Fruit fly (Drosophila melanogaster): ENCODE results near the gene CG34355.

Gene CG34355

dm6 chr3R:23817566-23818202 lies 14.0 kb downstream of the CG34355 start (continued):
- TF ChIP-seq zen (tag; optimal IDR thresholded peaks at IDR 0.05) (no peak), CG9932 (GFP tag; IDR thresholded peaks at IDR 0.05) (0 out of 2 replicates have a peak, but pooled peaks have one; percentile 37), ase (GFP tag; IDR thresholded peaks at IDR 0.05) (no peak), Ssrp (tag; optimal IDR thresholded peaks at IDR 0.05) (peak; percentile 26), seq (GFP tag; IDR thresholded peaks at IDR 0.05) (peak; percentile 54), ATbp (GFP tag; optimal IDR thresholded peaks at IDR 0.05) (peak; percentile 49), insv (GFP tag; optimal IDR thresholded peaks at IDR 0.05) (peak in 1 of 2 experiments; percentile 66), CG7987 (GFP tag; optimal IDR thresholded peaks at IDR 0.05) (no peak), CG6791 (GFP tag; IDR thresholded peaks at IDR 0.05; ENCODE audit: partially characterized antibody) (no peak), Gsc (GFP tag; IDR thresholded peaks at IDR 0.05) (no peak), CG9609 (GFP tag; optimal IDR thresholded peaks at IDR 0.05) (peak; percentile 22), Sox102F (GFP tag; optimal IDR thresholded peaks at IDR 0.05) (no peak), CG6689 (GFP tag; IDR thresholded peaks at IDR 0.05) (no peak), gcm (GFP tag; optimal IDR thresholded peaks at IDR 0.05) (no peak), MESR4 (GFP tag; optimal IDR thresholded peaks at IDR 0.05) (no peak), pfk (GFP tag; optimal IDR thresholded peaks at IDR 0.05) (peak; percentile 5), Stat92E (GFP tag; optimal IDR thresholded peaks at IDR 0.05) (no peak), CG10366 (GFP tag; IDR thresholded peaks at IDR 0.05) (peak; percentile 47), row (GFP tag; IDR thresholded peaks at IDR 0.05) (peak; percentile 66), Atf6 (GFP tag; IDR thresholded peaks at IDR 0.05) (no peak), CG12236 (GFP tag; optimal IDR thresholded peaks at IDR 0.05) (no peak), CG30403 (GFP tag; optimal IDR thresholded peaks at IDR 0.05) (no peak), CG8765 (GFP tag; IDR thresholded peaks at IDR 0.05) (no peak), Nf-YB (GFP tag; optimal IDR thresholded peaks at IDR 0.05) (no peak), hkb (optimal IDR thresholded peaks at IDR 0.05) (no peak), hkb (GFP tag; IDR thresholded peaks at IDR 0.05) (peak; percentile 68), ERR (GFP tag; optimal IDR thresholded peaks at IDR 0.05) (no peak), gfzf (GFP tag; optimal IDR thresholded peaks at IDR 0.05) (no peak), CG1832 (GFP tag; optimal IDR thresholded peaks at IDR 0.05) (no peak), jigr1 (GFP tag; IDR thresholded peaks at IDR 0.05) (no peak), CG10274 (GFP tag; optimal IDR thresholded peaks at IDR 0.05) (no peak), cad (GFP tag; optimal IDR thresholded peaks at IDR 0.05) (no peak), CG6272 (GFP tag; IDR thresholded peaks at IDR 0.05) (0 out of 2 replicates have a peak, but pooled peaks have one; percentile 23), Awh (GFP tag; IDR thresholded peaks at IDR 0.05) (0 out of 2 replicates have a peak, but pooled peaks have one; percentile 15), Hsf (GFP tag; optimal IDR thresholded peaks at IDR 0.05) (no peak), sug (tag; optimal IDR thresholded peaks at IDR 0.05) (no peak), CG3995 (GFP tag; optimal IDR thresholded peaks at IDR 0.05) (no peak), Eip74EF (GFP tag; optimal IDR thresholded peaks at IDR 0.05) (no peak), CG8924 (tag; optimal IDR thresholded peaks at IDR 0.05) (peak; percentile 22), ab (GFP tag; optimal IDR thresholded peaks at IDR 0.05) (no peak), dysf (GFP tag; IDR thresholded peaks at IDR 0.05) (peak; percentile 58; the same call in 2 of the 3 replicates), CG11695 (GFP tag; IDR thresholded peaks at IDR 0.05) (no peak), Ptx1 (GFP tag; IDR thresholded peaks at IDR 0.05) (0 out of 2 replicates have a peak, but pooled peaks have one; percentile 20), Side (GFP tag; optimal IDR thresholded peaks at IDR 0.05) (peak; percentile 17), en (GFP tag; optimal IDR thresholded peaks at IDR 0.05) (no peak), CG6813 (GFP tag; optimal IDR thresholded peaks at IDR 0.05) (no peak), Oaz (GFP tag; IDR thresholded peaks at IDR 0.05) (no peak), org-1 (GFP tag; optimal IDR thresholded peaks at IDR 0.05) (no peak), Ravus (GFP tag; IDR thresholded peaks at IDR 0.05) (no peak), crc (GFP tag; optimal IDR thresholded peaks at IDR 0.05) (no peak), grn (GFP tag; optimal IDR thresholded peaks at IDR 0.05) (no peak)

All from whole organism, embryonic.